Fruit fly (Drosophila melanogaster): ENCODE results near the gene Prim1.

DNA sequence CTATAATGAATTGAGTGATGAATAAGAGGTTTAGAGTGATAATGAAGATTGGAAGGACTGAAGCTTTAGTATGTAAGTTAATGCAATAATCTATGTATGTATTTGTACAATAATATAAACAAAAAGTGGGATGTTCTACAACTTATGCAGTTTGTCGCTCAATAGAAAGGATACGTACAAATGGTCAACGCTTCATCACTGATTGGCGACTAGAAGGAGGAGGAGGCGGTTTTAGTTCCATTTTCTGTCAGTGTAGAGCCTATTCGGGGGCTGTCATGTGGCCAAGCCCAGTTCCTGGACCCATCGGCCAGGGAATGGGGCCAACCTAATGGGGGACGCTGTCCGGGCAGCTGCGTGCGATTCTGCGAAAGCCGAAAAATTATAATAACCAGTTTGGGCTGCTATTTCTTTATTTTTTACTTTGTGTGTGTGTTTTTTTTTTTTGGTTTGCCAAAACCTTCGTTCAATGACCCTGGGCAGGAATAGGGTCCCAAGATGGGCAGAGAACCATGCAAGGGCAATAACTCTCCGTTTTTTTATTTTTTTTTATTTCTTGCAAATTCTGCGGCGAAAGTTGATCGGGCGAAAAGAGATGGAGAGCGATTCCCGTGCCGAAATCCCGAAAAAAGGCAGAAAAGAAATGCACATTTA is 28.7 kb downstream of the Prim1 start:
- TF ChIP-seq Hr78 (GFP tag; optimal IDR thresholded peaks at IDR 0.05) = no peak
- peak; percentile 32 for TF ChIP-seq psq (GFP tag; optimal IDR thresholded peaks at IDR 0.05)
- peak; percentile 88 for TF ChIP-seq CrebA (GFP tag; optimal IDR thresholded peaks at IDR 0.05; ENCODE audit: borderline replicate concordance)
- TF ChIP-seq br (GFP tag; optimal IDR thresholded peaks at IDR 0.05) = peak; percentile 52
- TF ChIP-seq HLH106 (tag; optimal IDR thresholded peaks at IDR 0.05) = peak; percentile 68
- TF ChIP-seq Mio (GFP tag; optimal IDR thresholded peaks at IDR 0.05) = no peak
- TF ChIP-seq pan (optimal IDR thresholded peaks at IDR 0.05) = no peak
- TF ChIP-seq tai (GFP tag; optimal IDR thresholded peaks at IDR 0.05) = no peak
- TF ChIP-seq usp (GFP tag; optimal IDR thresholded peaks at IDR 0.05) = no peak
